Worm (Caenorhabditis elegans) whole organism, L1 larva: ENCODE results near the gene dhcr-7.

ENCODE experiments used
- C16A3.4 ChIP-seq: fragments of 150-350 bp; optimal IDR thresholded peaks from 2 replicates; lab custom pipeline; 2014; ENCODE audit warnings: missing biosample characterization, missing genetic modification characterization
- C34B4.2 ChIP-seq: sonication (generic microtip); optimal IDR thresholded peaks from 2 replicates; lab custom pipeline; 2017; ENCODE audit warnings: mild to moderate bottlenecking, missing genetic modification characterization, missing compliant biosample characterization
- F16B12.6 ChIP-seq: fragments of 150-350 bp; optimal IDR thresholded peaks from 2 replicates; lab custom pipeline; 2014; ENCODE audit warnings: missing biosample characterization, missing genetic modification characterization
- aly-2 ChIP-seq: fragments of 150-350 bp; optimal IDR thresholded peaks from 2 replicates; lab custom pipeline; 2014; ENCODE audit warnings: missing biosample characterization, missing genetic modification characterization
- blmp-1 ChIP-seq: fragments of 150-350 bp; optimal IDR thresholded peaks from 2 replicates; lab custom pipeline; 2014; ENCODE audit warnings: missing biosample characterization, missing genetic modification characterization
- ceh-63 ChIP-seq: fragments of 200-800 bp; sonication (Bioruptor generic); optimal IDR thresholded peaks from 2 replicates; lab custom pipeline; 2018; ENCODE audit warnings: mild to moderate bottlenecking, missing genetic modification characterization, missing compliant biosample characterization
- ceh-82 ChIP-seq, 3 experiments: fragments of 150-350 bp in 1 of 3; sonication (generic microtip) in 2 of 3; optimal IDR thresholded peaks; 2 replicates each; lab custom pipeline; 2014 to 2017; ENCODE audit warnings: missing biosample characterization in 3 of 3, missing genetic modification characterization in 3 of 3
- ceh-90 ChIP-seq: sonication (generic microtip); optimal IDR thresholded peaks from 2 replicates; lab custom pipeline; 2016; ENCODE audit warnings: missing genetic modification characterization, missing compliant biosample characterization
- ces-1 ChIP-seq: fragments of 150-350 bp; optimal IDR thresholded peaks from 2 replicates; lab custom pipeline; 2014; ENCODE audit warnings: missing biosample characterization, missing genetic modification reagents, missing genetic modification characterization
- dpl-1 ChIP-seq, 3 experiments: fragments of 150-350 bp in 2 of 3; sonication (generic microtip) in 1 of 3; optimal IDR thresholded peaks; 2 replicates each; lab custom pipeline; 2014 to 2017; ENCODE audit warnings: missing biosample characterization in 3 of 3, missing genetic modification characterization in 3 of 3, missing genetic modification reagents in 3 of 3
- dsc-1 ChIP-seq: sonication (generic microtip); optimal IDR thresholded peaks from 2 replicates; lab custom pipeline; 2016; ENCODE audit warnings: mild to moderate bottlenecking, missing genetic modification characterization, missing compliant biosample characterization
- efl-1 ChIP-seq, 4 experiments: fragments of 150-350 bp; optimal IDR thresholded peaks in 3 of 4; peaks in 1 of 4; 1 replicate in 1 of 4; 2 replicates in 3 of 4; lab custom pipeline; 2014; ENCODE audit warnings: missing biosample characterization in 2 of 4, missing genetic modification characterization in 2 of 4, missing genetic modification reagents in 2 of 4
- efl-3 ChIP-seq: fragments of 200-800 bp; sonication (Bioruptor generic); optimal IDR thresholded peaks from 2 replicates; lab custom pipeline; 2018; ENCODE audit warnings: mild to moderate bottlenecking, missing genetic modification characterization, missing compliant biosample characterization
- egl-27 ChIP-seq, 2 experiments: fragments of 150-350 bp in 1 of 2; sonication (generic microtip); optimal IDR thresholded peaks; 3 replicates each; lab custom pipeline; 2017 to 2018; ENCODE audit warnings: missing biosample characterization in 2 of 2, missing genetic modification characterization in 2 of 2, missing genetic modification reagents in 2 of 2
- elt-2 ChIP-seq: sonication (generic microtip); optimal IDR thresholded peaks from 2 replicates; lab custom pipeline; 2016; ENCODE audit warnings: missing genetic modification characterization, mild to moderate bottlenecking, inconsistent platforms, missing compliant biosample characterization, missing genetic modification reagents
- elt-3 ChIP-seq, 6 experiments: fragments of 150-350 bp in 1 of 6; sonication (generic microtip); optimal IDR thresholded peaks; 2 replicates each; lab custom pipeline; 2017 to 2018; ENCODE audit warnings: missing biosample characterization in 6 of 6, missing genetic modification characterization in 6 of 6, inconsistent platforms in 1 of 6
- ets-5 ChIP-seq: fragments of 200-800 bp; sonication (Bioruptor generic); IDR thresholded peaks from 2 replicates; pipeline ENCODE4 v1.3.6; 2022; ENCODE audit warnings: missing genetic modification characterization, missing compliant biosample characterization
- fkh-4 ChIP-seq: sonication (generic microtip); optimal IDR thresholded peaks from 2 replicates; lab custom pipeline; 2016; ENCODE audit warnings: missing compliant biosample characterization, missing genetic modification characterization, borderline replicate concordance
- fkh-8 ChIP-seq: sonication (generic microtip); optimal IDR thresholded peaks from 2 replicates; lab custom pipeline; 2016; ENCODE audit warnings: mild to moderate bottlenecking, missing genetic modification characterization, missing compliant biosample characterization
- isw-1 ChIP-seq: fragments of 200-800 bp; sonication (Bioruptor generic); IDR thresholded peaks from 2 replicates; pipeline ENCODE4 v1.3.6; 2022; ENCODE audit warnings: missing genetic modification characterization, missing compliant biosample characterization
- lin-13 ChIP-seq: fragments of 150-350 bp; optimal IDR thresholded peaks from 2 replicates; lab custom pipeline; 2014; ENCODE audit warnings: missing biosample characterization, missing genetic modification reagents, missing genetic modification characterization
- lin-14 ChIP-seq: fragments of 200-800 bp; sonication (Bioruptor generic); optimal IDR thresholded peaks from 2 replicates; lab custom pipeline; 2018; ENCODE audit warnings: mild to moderate bottlenecking, missing genetic modification characterization, moderate library complexity, missing compliant biosample characterization
- lin-35 ChIP-seq, 2 experiments: fragments of 150-350 bp; optimal IDR thresholded peaks; 2 replicates each; lab custom pipeline; 2014; ENCODE audit warnings: missing biosample characterization in 2 of 2, missing genetic modification characterization in 2 of 2, missing genetic modification reagents in 2 of 2
- lsy-2 ChIP-seq, 2 experiments: fragments of 150-350 bp; optimal IDR thresholded peaks; 2 replicates each; lab custom pipeline; 2014; ENCODE audit warnings: missing biosample characterization in 2 of 2, missing genetic modification characterization in 2 of 2
- mab-9 ChIP-seq: fragments of 200-800 bp; sonication (Bioruptor generic); IDR thresholded peaks from 2 replicates; pipeline ENCODE4 v1.3.6; 2022; ENCODE audit warnings: missing genetic modification reagents, missing genetic modification characterization, missing compliant biosample characterization
- mdl-1 ChIP-seq, 2 experiments: fragments of 150-350 bp; optimal IDR thresholded peaks; 2 replicates each; lab custom pipeline; 2014 to 2017; ENCODE audit warnings: missing biosample characterization in 2 of 2, missing genetic modification characterization in 2 of 2, inconsistent platforms in 1 of 2
- mep-1 ChIP-seq: fragments of 150-350 bp; optimal IDR thresholded peaks from 2 replicates; lab custom pipeline; 2014; ENCODE audit warnings: missing biosample characterization, missing genetic modification characterization
- nhr-11 ChIP-seq: fragments of 150-350 bp; optimal IDR thresholded peaks from 2 replicates; lab custom pipeline; 2014; ENCODE audit warnings: missing biosample characterization, missing genetic modification characterization
- nhr-19 ChIP-seq: fragments of 200-800 bp; sonication (Bioruptor generic); conservative IDR thresholded peaks from 2 replicates; pipeline ENCODE4 v1.3.6; 2022; ENCODE audit warnings: missing genetic modification characterization, missing compliant biosample characterization
- nhr-20 ChIP-seq: sonication (generic microtip); optimal IDR thresholded peaks from 2 replicates; lab custom pipeline; 2016; ENCODE audit warnings: mild to moderate bottlenecking, missing genetic modification characterization, missing compliant biosample characterization
- nhr-237 ChIP-seq: fragments of 150-350 bp; optimal IDR thresholded peaks from 2 replicates; lab custom pipeline; 2014; ENCODE audit warnings: missing biosample characterization, missing genetic modification characterization
- nhr-47 ChIP-seq: sonication (generic microtip); optimal IDR thresholded peaks from 2 replicates; lab custom pipeline; 2016; ENCODE audit warnings: mild to moderate bottlenecking, missing genetic modification characterization, moderate library complexity, missing compliant biosample characterization
- nhr-71 ChIP-seq: sonication (generic microtip); optimal IDR thresholded peaks from 2 replicates; lab custom pipeline; 2016; ENCODE audit warnings: mild to moderate bottlenecking, missing genetic modification characterization, moderate library complexity, missing compliant biosample characterization
- nhr-77 ChIP-seq: fragments of 150-350 bp; optimal IDR thresholded peaks from 2 replicates; lab custom pipeline; 2014; ENCODE audit warnings: missing biosample characterization, missing genetic modification characterization
- nhr-84 ChIP-seq: sonication (generic microtip); optimal IDR thresholded peaks from 2 replicates; lab custom pipeline; 2017; ENCODE audit warnings: missing biosample characterization, missing genetic modification characterization
- nhr-85 ChIP-seq: sonication (generic microtip); peaks from one replicate; lab custom pipeline; 2016; ENCODE audit warnings: missing genetic modification characterization, inconsistent platforms, missing compliant biosample characterization
- rnt-1 ChIP-seq: sonication (generic microtip); optimal IDR thresholded peaks from 2 replicates; lab custom pipeline; 2016; ENCODE audit warnings: mild to moderate bottlenecking, missing genetic modification characterization, moderate library complexity, missing compliant biosample characterization
- skn-1 ChIP-seq: fragments of 150-350 bp; optimal IDR thresholded peaks from 2 replicates; lab custom pipeline; 2014; ENCODE audit warnings: missing biosample characterization, missing genetic modification characterization
- snu-23 ChIP-seq: sonication (generic microtip); optimal IDR thresholded peaks from 2 replicates; lab custom pipeline; 2016; ENCODE audit warnings: missing genetic modification characterization, missing compliant biosample characterization
- swsn-7 ChIP-seq: sonication (generic microtip); optimal IDR thresholded peaks from 2 replicates; lab custom pipeline; 2016; ENCODE audit warnings: missing genetic modification characterization, missing compliant biosample characterization
- tbx-2 ChIP-seq: sonication (generic microtip); optimal IDR thresholded peaks from 2 replicates; lab custom pipeline; 2016; ENCODE audit warnings: missing genetic modification characterization, missing compliant biosample characterization
- unc-130 ChIP-seq: fragments of 150-350 bp; optimal IDR thresholded peaks from 2 replicates; lab custom pipeline; 2017; ENCODE audit warnings: missing biosample characterization, missing genetic modification characterization, inconsistent platforms
- unc-30 ChIP-seq: sonication (generic microtip); optimal IDR thresholded peaks from 2 replicates; lab custom pipeline; 2017; ENCODE audit warnings: missing biosample characterization, missing genetic modification characterization
- vab-15 ChIP-seq: sonication (generic microtip); optimal IDR thresholded peaks from 2 replicates; lab custom pipeline; 2017; ENCODE audit warnings: missing genotype, mild to moderate bottlenecking, missing genetic modification characterization, missing compliant biosample characterization
- xbp-1 ChIP-seq: sonication (generic microtip); optimal IDR thresholded peaks from 2 replicates; lab custom pipeline; 2016; ENCODE audit warnings: missing genetic modification characterization, missing compliant biosample characterization

The dhcr-7 gene

DNA sequence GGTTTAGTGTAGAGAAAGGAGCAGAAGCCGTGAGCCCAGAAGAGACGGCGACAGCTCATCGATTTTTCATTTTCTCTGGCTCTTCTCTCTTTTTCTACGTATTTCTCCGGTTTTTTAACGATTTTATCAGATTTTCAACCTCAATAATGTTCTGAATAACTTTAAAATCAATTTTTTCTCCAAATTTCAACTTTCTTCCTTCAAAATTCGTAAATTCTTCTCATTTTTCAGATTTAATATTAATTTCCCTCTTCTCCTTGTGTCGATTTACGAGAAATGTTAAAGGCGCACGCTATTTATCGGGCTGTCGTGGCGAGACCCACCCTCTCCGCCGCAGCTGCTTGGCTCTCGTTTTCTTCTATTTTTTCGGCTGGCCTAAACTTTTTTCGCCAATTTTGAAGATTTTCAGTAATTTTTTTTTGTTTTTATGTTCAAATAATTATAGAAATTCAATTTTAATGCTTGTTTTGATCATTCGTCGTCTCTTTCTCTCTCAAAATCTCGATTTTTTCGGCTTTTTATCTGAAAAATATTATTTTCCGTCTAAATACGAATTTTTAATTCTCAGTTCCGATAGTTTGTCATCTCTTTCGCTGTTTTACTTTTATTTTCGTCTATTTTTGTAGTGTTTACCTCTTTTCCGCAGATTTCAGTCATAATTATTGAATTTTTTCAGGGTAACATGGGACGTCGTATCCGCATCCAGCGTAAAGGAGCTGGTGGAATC, 6.0 kb downstream of the dhcr-7 start, which contains the start of the genes calf-1 and rpl-2:
Gene calf-1, minus strand, starts transcription at position 77 of the 727 bp plus-strand sequence.
Gene rpl-2, plus strand, starts transcription at position 677 of the 727 bp plus-strand sequence.
- TF ChIP-seq fkh-8 (tag; lab: Kevin White, UChicago), result peak; percentile 59
- no peak for TF ChIP-seq ces-1 (GFP tag; lab: Kevin White, UChicago)
- TF ChIP-seq snu-23 (GFP tag; lab: Kevin White, UChicago), result peak; percentile 79
- no peak for TF ChIP-seq efl-3
- TF ChIP-seq F16B12.6, result peak; percentile 57
- no peak for TF ChIP-seq nhr-84
- no peak for TF ChIP-seq unc-30 (tag; lab: Kevin White, UChicago)
- peak; percentile 53 for TF ChIP-seq swsn-7 (tag; lab: Kevin White, UChicago)
- TF ChIP-seq nhr-85 (tag; lab: Kevin White, UChicago), result peak; percentile 80
- peak; percentile 51 for TF ChIP-seq isw-1 (GFP tag; lab: Robert Waterston, UW)
- peak; percentile 68 for TF ChIP-seq tbx-2 (tag; lab: Kevin White, UChicago)
- TF ChIP-seq fkh-4 (tag; lab: Kevin White, UChicago), result no peak
- no peak for TF ChIP-seq mab-9
- no peak for TF ChIP-seq elt-2
- TF ChIP-seq mep-1 (tag; lab: Kevin White, UChicago), result peak; percentile 79
- peak; percentile 28 for TF ChIP-seq lin-13 (GFP tag; lab: Kevin White, UChicago)
- peak; percentile 67 for TF ChIP-seq C16A3.4 (tag; lab: Kevin White, UChicago)
- TF ChIP-seq nhr-11 (tag; lab: Kevin White, UChicago), result no peak
- peak; percentile 14 for TF ChIP-seq nhr-77 (tag; lab: Kevin White, UChicago)
- TF ChIP-seq nhr-47, result peak; percentile 69
- no peak for TF ChIP-seq mdl-1 (tag; optimal IDR thresholded peaks at IDR 0.05; lab: Kevin White, UChicago)
- no peak for TF ChIP-seq ceh-90 (tag; lab: Kevin White, UChicago)
- no peak for TF ChIP-seq lin-14 (GFP tag; lab: Kevin White, UChicago)
- TF ChIP-seq nhr-237 (tag; lab: Kevin White, UChicago), result peak; percentile 9
- peak; percentile 69 to 70 for TF ChIP-seq efl-1 (optimal IDR thresholded peaks at IDR 0.05; lab: Kevin White, UChicago)
- peak; percentile 63 to 94 for TF ChIP-seq efl-1 (GFP tag; optimal IDR thresholded peaks at IDR 0.05 in 1 of 2; lab: Kevin White, UChicago)
- peak; percentile 59 for TF ChIP-seq xbp-1 (tag; lab: Kevin White, UChicago)
- TF ChIP-seq blmp-1 (tag; lab: Kevin White, UChicago), result peak; percentile 60
- peak; percentile 51 for TF ChIP-seq nhr-20 (tag; lab: Kevin White, UChicago)
- peak; percentile 43 for TF ChIP-seq nhr-19 (GFP tag; lab: Robert Waterston, UW)
- TF ChIP-seq egl-27 (tag; optimal IDR thresholded peaks at IDR 0.05; lab: Kevin White, UChicago), result no peak
- peak; percentile 42 for TF ChIP-seq unc-130
- TF ChIP-seq ceh-63 (GFP tag; lab: Kevin White, UChicago), result no peak
- TF ChIP-seq vab-15, result no peak
- peak; percentile 55 to 67 (median 63) for TF ChIP-seq dpl-1 (GFP tag; optimal IDR thresholded peaks at IDR 0.05; lab: Kevin White, UChicago)
- TF ChIP-seq aly-2 (tag; lab: Kevin White, UChicago), result no peak
- TF ChIP-seq elt-3 (tag; optimal IDR thresholded peaks at IDR 0.05; lab: Kevin White, UChicago), result peak in 1 of 6 experiments; percentile 51
- TF ChIP-seq skn-1 (tag; lab: Kevin White, UChicago), result peak; percentile 65
- TF ChIP-seq lin-35 (GFP tag; optimal IDR thresholded peaks at IDR 0.05; lab: Kevin White, UChicago), result peak; percentile 62 to 84
- TF ChIP-seq ceh-82 (tag; optimal IDR thresholded peaks at IDR 0.05; lab: Kevin White, UChicago), result peak; percentile 24 to 61 (median 59)
- TF ChIP-seq nhr-71, result peak; percentile 78
- TF ChIP-seq lsy-2 (tag; optimal IDR thresholded peaks at IDR 0.05; lab: Kevin White, UChicago), result peak; percentile 33 to 86
- peak; percentile 62 for TF ChIP-seq rnt-1 (tag; lab: Kevin White, UChicago)
- no peak for TF ChIP-seq C34B4.2 (tag; lab: Kevin White, UChicago)
- TF ChIP-seq ets-5 (GFP tag; lab: Robert Waterston, UW), result no peak
- peak; percentile 57 for TF ChIP-seq dsc-1
- TF ChIP-seq, all 84 proteins: peak for 28
